Worm (Caenorhabditis elegans) whole organism, late embryonic: ENCODE results near the gene F54E12.2.

Experiments used
- C08G9.2 ChIP-seq: sonication (generic microtip); optimal IDR thresholded peaks from 2 replicates; lab custom pipeline; 2016; ENCODE audit warnings: mild to moderate bottlenecking, missing genetic modification characterization, moderate library complexity, missing compliant biosample characterization
- ceh-30 ChIP-seq: fragments of 150-350 bp; optimal IDR thresholded peaks from 2 replicates; lab custom pipeline; 2014; ENCODE audit warnings: missing biosample characterization, missing genetic modification characterization
- ceh-31 ChIP-seq: sonication (generic microtip); optimal IDR thresholded peaks from 2 replicates; lab custom pipeline; 2016; ENCODE audit warnings: missing genetic modification characterization, missing compliant biosample characterization
- ceh-48 ChIP-seq: sonication (generic microtip); optimal IDR thresholded peaks from 2 replicates; lab custom pipeline; 2016; ENCODE audit warnings: missing genetic modification characterization, inconsistent platforms, missing compliant biosample characterization
- ceh-6 ChIP-seq: fragments of 200-800 bp; sonication (Bioruptor generic); optimal IDR thresholded peaks from 2 replicates; lab custom pipeline; 2018; ENCODE audit warnings: mild to moderate bottlenecking, missing genetic modification characterization, missing compliant biosample characterization
- elt-4 ChIP-seq: sonication (generic microtip); optimal IDR thresholded peaks from 2 replicates; lab custom pipeline; 2016; ENCODE audit warnings: missing genetic modification characterization, missing compliant biosample characterization
- hlh-30 ChIP-seq: sonication (generic microtip); optimal IDR thresholded peaks from 2 replicates; lab custom pipeline; 2017; ENCODE audit warnings: antibody characterized with exemption, missing genetic modification characterization, missing compliant biosample characterization; ENCODE audit not compliant: insufficient read depth
- hlh-6 ChIP-seq: sonication (generic microtip); optimal IDR thresholded peaks from 2 replicates; lab custom pipeline; 2016; ENCODE audit warnings: missing genotype, missing genetic modification characterization, missing compliant biosample characterization
- hlh-8 ChIP-seq: sonication (generic microtip); optimal IDR thresholded peaks from 2 replicates; lab custom pipeline; 2016; ENCODE audit warnings: missing genotype, missing genetic modification characterization, missing compliant biosample characterization
- pha-4 ChIP-seq: fragments of 150-350 bp; optimal IDR thresholded peaks from 2 replicates; lab custom pipeline; 2018; ENCODE audit warnings: missing biosample characterization, missing genetic modification reagents, missing genetic modification characterization
- pros-1 ChIP-seq: fragments of 150-350 bp; optimal IDR thresholded peaks from 2 replicates; lab custom pipeline; 2014; ENCODE audit warnings: missing biosample characterization, missing genetic modification reagents, missing genetic modification characterization

DNA sequence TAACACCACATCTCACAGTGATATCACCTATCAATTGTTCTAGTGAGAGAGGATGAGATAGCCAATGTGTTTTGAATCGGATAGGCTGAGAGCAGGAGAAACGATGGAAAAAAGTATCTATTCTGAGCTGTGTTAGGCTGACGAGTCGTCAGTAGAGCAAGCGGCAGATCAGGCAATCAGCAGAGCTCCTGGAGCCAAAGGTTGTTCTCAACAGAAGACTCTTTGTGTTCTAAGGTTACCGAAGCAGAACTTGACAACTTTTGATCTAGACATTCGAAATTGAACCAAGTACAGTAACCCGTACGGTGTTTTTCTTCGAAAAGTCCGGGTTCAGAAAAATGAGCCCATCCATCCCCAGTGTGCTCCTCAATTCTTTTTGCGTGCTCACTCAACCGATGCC is 15.8 kb upstream of the F54E12.2 start:
- TF ChIP-seq pros-1, result no peak
- no peak for TF ChIP-seq hlh-6 (tag; lab: Kevin White, UChicago)
- no peak for TF ChIP-seq pha-4 (tag; lab: Kevin White, UChicago)
- no peak for TF ChIP-seq C08G9.2 (tag; lab: Kevin White, UChicago)
- TF ChIP-seq hlh-8 (tag; lab: Kevin White, UChicago), result no peak
- TF ChIP-seq hlh-30 (tag; lab: Kevin White, UChicago), result no peak
- no peak for TF ChIP-seq ceh-31
- TF ChIP-seq ceh-30 (tag; lab: Kevin White, UChicago), result no peak
- TF ChIP-seq ceh-48 (tag; lab: Kevin White, UChicago), result no peak
- TF ChIP-seq elt-4, result no peak
- no peak for TF ChIP-seq ceh-6 (GFP tag; lab: Kevin White, UChicago)
